Fruit fly (Drosophila melanogaster): ENCODE results near the gene CG13950.

The CG13950 gene

DNA sequence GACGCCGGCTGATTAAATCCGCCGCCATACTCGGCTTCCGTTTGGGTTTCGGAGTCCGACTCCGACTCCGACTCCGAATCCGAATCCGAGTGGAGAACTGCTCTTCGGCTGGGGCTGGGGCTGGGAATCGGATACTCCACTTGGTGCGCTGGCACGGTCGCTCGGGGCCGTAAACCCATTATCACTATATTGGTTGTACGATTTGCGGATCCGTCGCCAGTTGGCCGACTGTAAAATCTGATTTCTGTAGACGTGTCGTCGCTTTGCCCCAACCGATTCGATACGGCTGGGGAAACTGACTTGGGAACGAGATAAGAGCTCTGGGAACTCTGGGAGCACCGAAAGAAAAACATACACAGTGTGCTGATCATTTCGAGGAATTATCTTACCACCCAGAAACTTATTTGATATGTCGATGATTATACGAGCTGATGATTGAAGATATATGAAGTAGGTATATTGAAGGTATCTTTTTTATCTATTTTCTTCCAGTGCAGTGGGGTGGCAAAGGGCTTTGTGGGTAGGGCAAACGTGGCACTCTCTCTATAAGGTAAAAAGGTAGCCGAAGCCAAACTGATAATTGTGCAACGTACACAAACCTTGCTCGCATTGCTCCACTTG is 2.0 kb upstream of the CG13950 start:
- TF ChIP-seq CG15710 (tag; optimal IDR thresholded peaks at IDR 0.05): peak; percentile 25
- TF ChIP-seq Pif1B (GFP tag; optimal IDR thresholded peaks at IDR 0.05): no peak
- peak; percentile 6 for TF ChIP-seq CG8159 (tag; optimal IDR thresholded peaks at IDR 0.05)

DNA sequence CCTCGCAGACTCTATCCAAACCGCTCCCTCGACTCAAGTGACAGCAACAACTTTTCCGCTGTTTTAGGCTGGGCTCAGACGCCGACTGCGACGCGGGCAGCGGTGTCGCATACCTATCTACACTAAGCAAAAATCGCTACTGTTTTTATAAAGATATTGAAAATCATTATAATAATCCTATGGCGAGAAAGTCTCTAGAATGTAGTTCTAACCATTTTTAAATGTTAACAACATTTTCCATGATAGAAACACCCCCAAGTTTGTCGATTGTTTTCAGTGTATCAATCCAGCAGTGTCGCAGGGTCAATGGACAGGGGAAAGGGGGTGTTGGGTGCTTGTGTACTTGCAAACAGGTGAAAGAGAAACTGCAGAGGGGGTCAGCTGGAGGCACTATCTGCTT is 5.9 kb downstream of the CG13950 start:
- peak; percentile 97 for TF ChIP-seq rn (GFP tag; IDR thresholded peaks at IDR 0.05)
- peak; percentile 96 for TF ChIP-seq CG14655 (GFP tag; optimal IDR thresholded peaks at IDR 0.05)
- peak; percentile 97 for TF ChIP-seq Snoo (tag; optimal IDR thresholded peaks at IDR 0.05)
- peak; percentile 95 for TF ChIP-seq CG17806 (tag; optimal IDR thresholded peaks at IDR 0.05)
- peak; percentile 98 for TF ChIP-seq Pif1A (GFP tag; optimal IDR thresholded peaks at IDR 0.05)
- TF ChIP-seq EcR (GFP tag; optimal IDR thresholded peaks at IDR 0.05): peak; percentile 89
- peak; percentile 93 for TF ChIP-seq CG8301 (tag; optimal IDR thresholded peaks at IDR 0.05)
- TF ChIP-seq CG9948 (tag; optimal IDR thresholded peaks at IDR 0.05): peak; percentile 94
- TF ChIP-seq CG4496 (GFP tag; IDR thresholded peaks at IDR 0.05): peak; percentile 98
- TF ChIP-seq Ets98B (GFP tag; IDR thresholded peaks at IDR 0.05): peak; percentile 98
- peak; percentile 97 for TF ChIP-seq Pif1B (GFP tag; optimal IDR thresholded peaks at IDR 0.05)
- peak; percentile 95 for TF ChIP-seq CG34367 (tag; optimal IDR thresholded peaks at IDR 0.05)
- TF ChIP-seq CG12605 (GFP tag; IDR thresholded peaks at IDR 0.05): peak; percentile 96
- TF ChIP-seq CG32121 (GFP tag; IDR thresholded peaks at IDR 0.05): peak; percentile 97
- no peak for TF ChIP-seq D1 (tag; optimal IDR thresholded peaks at IDR 0.05)
- TF ChIP-seq CG8159 (tag; optimal IDR thresholded peaks at IDR 0.05): peak; percentile 95
- peak; percentile 92 for TF ChIP-seq gl (tag; optimal IDR thresholded peaks at IDR 0.05)
- peak; percentile 87 for TF ChIP-seq CG10348 (GFP tag; IDR thresholded peaks at IDR 0.05)
- peak; percentile 85 for TF ChIP-seq CG13204 (GFP tag; optimal IDR thresholded peaks at IDR 0.05)
- peak; percentile 95 for TF ChIP-seq CG15710 (tag; optimal IDR thresholded peaks at IDR 0.05)
- TF ChIP-seq fd96Ca (GFP tag; IDR thresholded peaks at IDR 0.05): peak; percentile 98

DNA sequence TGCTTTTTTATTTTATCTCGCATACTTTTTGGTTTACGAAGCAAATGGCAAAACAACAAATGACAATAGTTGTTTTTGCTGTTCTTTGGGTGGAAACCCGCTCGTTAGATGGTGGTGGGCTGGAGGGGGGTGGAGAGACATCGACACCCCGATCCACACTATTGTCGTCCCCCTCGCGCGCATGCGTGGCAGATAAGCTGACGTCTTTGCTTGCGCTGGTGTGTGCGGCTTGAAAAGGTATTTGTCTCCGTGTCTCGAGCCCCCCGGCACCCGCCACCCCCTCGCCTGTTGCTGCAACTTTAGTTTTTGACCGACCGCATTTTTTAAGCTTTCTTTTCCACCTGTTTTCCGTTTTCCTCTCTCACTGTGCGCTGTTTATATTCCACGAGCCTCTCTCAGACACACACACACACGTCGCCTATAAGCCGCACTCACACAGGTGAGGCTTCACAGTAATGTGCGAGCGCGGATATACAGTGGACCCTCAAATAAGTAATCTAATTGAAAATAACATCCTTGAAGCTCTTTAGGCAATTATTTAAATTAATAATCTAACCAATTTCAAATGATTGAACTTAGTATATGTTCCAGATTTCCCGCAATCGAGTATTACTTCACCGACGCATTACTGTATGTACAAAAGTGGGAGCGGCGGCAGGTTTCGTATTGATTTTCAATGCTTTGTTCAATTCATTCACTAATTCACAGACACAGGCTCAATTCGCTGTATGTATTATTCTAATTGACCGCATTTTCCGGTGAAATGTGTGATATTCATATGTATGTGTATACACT is 7.2 kb downstream of the CG13950 start:
- TF ChIP-seq Snoo (tag; optimal IDR thresholded peaks at IDR 0.05) (peak; percentile 91), CG13204 (GFP tag; optimal IDR thresholded peaks at IDR 0.05) (peak; percentile 63), Pif1B (GFP tag; optimal IDR thresholded peaks at IDR 0.05) (peak; percentile 91), CG34367 (tag; optimal IDR thresholded peaks at IDR 0.05) (peak; percentile 81), CG15710 (tag; optimal IDR thresholded peaks at IDR 0.05) (peak; percentile 91), CG17806 (tag; optimal IDR thresholded peaks at IDR 0.05) (peak; percentile 86), CG4496 (GFP tag; IDR thresholded peaks at IDR 0.05) (peak; percentile 97), D1 (tag; optimal IDR thresholded peaks at IDR 0.05) (no peak), CG14655 (GFP tag; optimal IDR thresholded peaks at IDR 0.05) (peak; percentile 90), Ets98B (GFP tag; IDR thresholded peaks at IDR 0.05) (peak; percentile 95), CG32121 (GFP tag; IDR thresholded peaks at IDR 0.05) (peak; percentile 93), fd96Ca (GFP tag; IDR thresholded peaks at IDR 0.05) (peak; percentile 94), EcR (GFP tag; optimal IDR thresholded peaks at IDR 0.05) (peak; percentile 4), gl (tag; optimal IDR thresholded peaks at IDR 0.05) (peak; percentile 62), CG12605 (GFP tag; IDR thresholded peaks at IDR 0.05) (peak; percentile 93), rn (GFP tag; IDR thresholded peaks at IDR 0.05) (peak; percentile 79), CG8159 (tag; optimal IDR thresholded peaks at IDR 0.05) (peak; percentile 85), CG8301 (tag; optimal IDR thresholded peaks at IDR 0.05) (peak; percentile 91), Pif1A (GFP tag; optimal IDR thresholded peaks at IDR 0.05) (peak; percentile 93), CG9948 (tag; optimal IDR thresholded peaks at IDR 0.05) (peak; percentile 80), CG10348 (GFP tag; IDR thresholded peaks at IDR 0.05) (peak; percentile 86)

DNA sequence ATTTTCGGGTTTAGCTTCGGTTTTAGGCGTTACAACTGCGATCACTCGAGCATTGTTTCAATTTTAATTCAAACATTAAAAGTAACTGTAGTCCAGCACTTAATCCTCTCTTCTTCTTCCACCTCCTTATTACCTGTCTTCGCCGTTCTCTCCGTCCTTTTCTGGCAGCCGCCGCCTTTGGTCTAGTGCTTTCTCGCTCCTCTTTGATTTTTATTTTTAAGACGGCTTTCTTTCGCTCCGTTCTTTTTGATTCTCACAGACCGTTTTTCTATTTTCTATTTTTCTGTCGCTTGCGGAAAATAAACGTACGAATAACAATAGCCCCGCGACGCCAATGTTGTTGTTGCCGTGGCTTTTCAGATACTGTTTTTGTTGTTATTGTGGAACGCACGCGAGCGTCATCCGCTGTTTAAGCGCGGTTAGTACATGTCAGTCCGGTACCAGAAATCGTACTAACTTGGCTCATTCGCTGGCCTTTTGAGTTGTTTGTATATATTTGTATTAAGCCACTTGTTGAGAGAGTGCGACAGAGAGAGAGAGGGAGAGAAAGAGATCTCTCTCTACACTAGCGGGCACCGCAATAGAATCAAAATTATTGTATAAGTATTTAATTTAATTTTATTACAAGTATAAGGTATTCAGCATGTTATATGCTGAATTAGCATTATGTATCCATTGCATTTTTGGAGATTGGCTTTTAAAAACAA is 8.1 kb downstream of the CG13950 start, which contains the start of gene aru:
TSS of gene aru (minus strand) at position 456 of the 707 bp plus-strand sequence.
- no peak for TF ChIP-seq CG17806 (tag; optimal IDR thresholded peaks at IDR 0.05)
- no peak for TF ChIP-seq CG34367 (tag; optimal IDR thresholded peaks at IDR 0.05)
- TF ChIP-seq EcR (GFP tag; optimal IDR thresholded peaks at IDR 0.05): peak; percentile 36
- peak; percentile 52 for TF ChIP-seq Ets98B (GFP tag; IDR thresholded peaks at IDR 0.05)
- no peak for TF ChIP-seq rn (GFP tag; IDR thresholded peaks at IDR 0.05)
- peak; percentile 32 for TF ChIP-seq CG8301 (tag; optimal IDR thresholded peaks at IDR 0.05)
- TF ChIP-seq CG32121 (GFP tag; IDR thresholded peaks at IDR 0.05): peak; percentile 34; the same call in 1 of the 2 replicates
- TF ChIP-seq CG9948 (tag; optimal IDR thresholded peaks at IDR 0.05): peak; percentile 6
- TF ChIP-seq D1 (tag; optimal IDR thresholded peaks at IDR 0.05): no peak
- TF ChIP-seq fd96Ca (GFP tag; IDR thresholded peaks at IDR 0.05): 0 out of 3 replicates have a peak, but pooled peaks have one; percentile 7
- peak; percentile 29 for TF ChIP-seq CG14655 (GFP tag; optimal IDR thresholded peaks at IDR 0.05)
- peak; percentile 7 for TF ChIP-seq CG13204 (GFP tag; optimal IDR thresholded peaks at IDR 0.05)
- peak; percentile 41; the same call in 1 of the 3 replicates for TF ChIP-seq CG4496 (GFP tag; IDR thresholded peaks at IDR 0.05)
- TF ChIP-seq CG8159 (tag; optimal IDR thresholded peaks at IDR 0.05): peak; percentile 44
- peak; percentile 60 for TF ChIP-seq Pif1B (GFP tag; optimal IDR thresholded peaks at IDR 0.05)
- peak; percentile 3 for TF ChIP-seq Pif1A (GFP tag; optimal IDR thresholded peaks at IDR 0.05)
- TF ChIP-seq CG15710 (tag; optimal IDR thresholded peaks at IDR 0.05): peak; percentile 33

DNA sequence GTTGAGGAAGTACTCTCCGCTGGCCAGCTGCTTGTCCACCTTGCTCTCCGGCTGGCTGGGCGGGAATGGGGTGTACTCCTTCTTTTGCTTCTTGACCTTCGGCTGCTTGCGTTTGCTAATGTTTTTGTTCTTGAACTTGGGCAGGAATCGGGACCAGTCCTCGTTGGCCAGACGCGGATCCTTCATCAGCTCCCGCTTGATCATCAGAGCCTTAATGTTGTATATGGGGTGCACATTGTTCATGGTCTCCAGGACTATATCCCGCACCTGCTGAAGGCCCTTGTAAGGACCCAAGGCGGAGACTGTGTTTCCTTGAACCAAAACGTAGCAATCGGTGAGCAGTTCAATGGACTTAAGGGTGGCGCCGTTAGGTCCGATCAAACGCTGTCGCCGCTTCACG is 9.0 kb downstream of the CG13950 start:
- TF ChIP-seq Pif1B (GFP tag; optimal IDR thresholded peaks at IDR 0.05) (no peak), rn (GFP tag; IDR thresholded peaks at IDR 0.05) (no peak), CG12605 (GFP tag; IDR thresholded peaks at IDR 0.05) (no peak), CG13204 (GFP tag; optimal IDR thresholded peaks at IDR 0.05) (no peak), CG8159 (tag; optimal IDR thresholded peaks at IDR 0.05) (no peak), D1 (tag; optimal IDR thresholded peaks at IDR 0.05) (no peak), CG4496 (GFP tag; IDR thresholded peaks at IDR 0.05) (no peak), CG17806 (tag; optimal IDR thresholded peaks at IDR 0.05) (no peak), CG34367 (tag; optimal IDR thresholded peaks at IDR 0.05) (no peak), CG14655 (GFP tag; optimal IDR thresholded peaks at IDR 0.05) (no peak), gl (tag; optimal IDR thresholded peaks at IDR 0.05) (no peak), Pif1A (GFP tag; optimal IDR thresholded peaks at IDR 0.05) (no peak), Snoo (tag; optimal IDR thresholded peaks at IDR 0.05) (no peak), CG8301 (tag; optimal IDR thresholded peaks at IDR 0.05) (no peak)

All from whole organism, pupa.